Fruit fly (Drosophila melanogaster) whole organism, embryonic: ENCODE data around the gene CG4658.

Experiments used
- Atf3 ChIP-seq: fragments of 200-800 bp; sonication (Bioruptor generic); optimal IDR thresholded peaks from 3 replicates; lab custom pipeline; 2016; ENCODE audit warnings: missing biosample characterization, missing genetic modification characterization
- Atf6 ChIP-seq: fragments of 200-800 bp; sonication (Bioruptor generic); IDR thresholded peaks from 2 replicates; pipeline ENCODE4 v1.3.6; 2022; ENCODE audit warnings: missing biosample characterization, missing genetic modification characterization
- Bgb ChIP-seq: fragments of 200-800 bp; sonication (Bioruptor generic); IDR thresholded peaks from 2 replicates; pipeline ENCODE4 v1.3.6; 2022; ENCODE audit warnings: missing biosample characterization, missing genetic modification characterization; ENCODE audit not compliant: partially characterized antibody
- CG10959 ChIP-seq: fragments of 200-800 bp; sonication (Bioruptor generic); IDR thresholded peaks from 2 replicates; pipeline ENCODE4 v1.3.6; 2022; ENCODE audit warnings: missing biosample characterization, missing genetic modification characterization
- CG11504 ChIP-seq: fragments of 200-800 bp; sonication (Bioruptor generic); optimal IDR thresholded peaks from 3 replicates; lab custom pipeline; 2019; ENCODE audit warnings: missing biosample characterization, mild to moderate bottlenecking, missing genetic modification characterization, moderate library complexity
- CG12236 ChIP-seq: fragments of 200-800 bp; sonication (Bioruptor generic); optimal IDR thresholded peaks from 2 replicates; lab custom pipeline; 2016; ENCODE audit warnings: missing biosample characterization, missing genetic modification characterization
- CG12299 ChIP-seq: fragments of 200-800 bp; sonication (Bioruptor generic); optimal IDR thresholded peaks from 2 replicates; lab custom pipeline; 2018; ENCODE audit warnings: missing biosample characterization, mild to moderate bottlenecking, missing genetic modification characterization
- CG1529 ChIP-seq: fragments of 200-800 bp; sonication (Bioruptor generic); optimal IDR thresholded peaks from 3 replicates; lab custom pipeline; 2018; ENCODE audit warnings: missing biosample characterization, missing genetic modification characterization
- CG17385 ChIP-seq: fragments of 200-800 bp; sonication (Bioruptor generic); optimal IDR thresholded peaks from 3 replicates; lab custom pipeline; 2018; ENCODE audit warnings: missing biosample characterization, mild to moderate bottlenecking, missing genetic modification characterization
- CG1832 ChIP-seq: fragments of 200-800 bp; sonication (Bioruptor generic); optimal IDR thresholded peaks from 2 replicates; lab custom pipeline; 2017; ENCODE audit warnings: missing biosample characterization, mild to moderate bottlenecking, missing genetic modification characterization, inconsistent platforms
- CG2889 ChIP-seq: fragments of 200-800 bp; sonication (Bioruptor generic); IDR thresholded peaks from 3 replicates; pipeline ENCODE4 v1.3.6; 2022; ENCODE audit warnings: missing biosample characterization, missing genetic modification characterization
- CG3281 ChIP-seq: fragments of 200-800 bp; sonication (Bioruptor generic); optimal IDR thresholded peaks from 3 replicates; lab custom pipeline; 2017; ENCODE audit warnings: missing biosample characterization, mild to moderate bottlenecking, missing genetic modification characterization
- CG3995 ChIP-seq: fragments of 200-800 bp; sonication (Bioruptor generic); optimal IDR thresholded peaks from 3 replicates; lab custom pipeline; 2016; ENCODE audit warnings: missing biosample characterization, missing genetic modification characterization
- CG4360 ChIP-seq: fragments of 200-800 bp; sonication (Bioruptor generic); IDR thresholded peaks from 2 replicates; pipeline ENCODE4 v1.3.6; 2022; ENCODE audit warnings: missing biosample characterization, missing genetic modification characterization
- CG6813 ChIP-seq: fragments of 200-800 bp; sonication (Bioruptor generic); optimal IDR thresholded peaks from 2 replicates; lab custom pipeline; 2017; ENCODE audit warnings: missing biosample characterization, missing genetic modification characterization, mild to moderate bottlenecking, moderate library complexity, missing genetic modification reagents
- CG6854 ChIP-seq: fragments of 200-800 bp; sonication (Bioruptor generic); optimal IDR thresholded peaks from 3 replicates; lab custom pipeline; 2017; ENCODE audit warnings: missing biosample characterization, mild to moderate bottlenecking, missing genetic modification characterization
- CG7928 ChIP-seq: fragments of 200-800 bp; sonication (Bioruptor generic); optimal IDR thresholded peaks from 2 replicates; lab custom pipeline; 2017; ENCODE audit warnings: missing biosample characterization, mild to moderate bottlenecking, missing genetic modification characterization
- CG7987 ChIP-seq: fragments of 200-800 bp; sonication (Bioruptor generic); optimal IDR thresholded peaks from 2 replicates; lab custom pipeline; 2018; ENCODE audit warnings: missing biosample characterization, mild to moderate bottlenecking, missing genetic modification characterization, moderate library complexity
- CG8388 ChIP-seq: fragments of 200-800 bp; sonication (Bioruptor generic); optimal IDR thresholded peaks from 2 replicates; lab custom pipeline; 2019; ENCODE audit warnings: missing biosample characterization, mild to moderate bottlenecking, missing genetic modification characterization, moderate library complexity
- CG8924 ChIP-seq: fragments of 200-800 bp; optimal IDR thresholded peaks from 3 replicates; lab custom pipeline; 2019; ENCODE audit warnings: missing biosample characterization, mild to moderate bottlenecking, missing genetic modification characterization, moderate library complexity
- CG9932 ChIP-seq: fragments of 200-800 bp; sonication (Bioruptor generic); IDR thresholded peaks from 2 replicates; pipeline ENCODE4 v1.3.6; 2022; ENCODE audit warnings: missing biosample characterization, missing genetic modification characterization
- Dp ChIP-seq: fragments of 200-800 bp; sonication (Bioruptor generic); optimal IDR thresholded peaks from 2 replicates; lab custom pipeline; 2018; ENCODE audit warnings: missing biosample characterization, mild to moderate bottlenecking, missing genetic modification characterization, moderate library complexity
- Dref ChIP-seq: fragments of 200-800 bp; sonication (Bioruptor generic); IDR thresholded peaks from 2 replicates; pipeline ENCODE4 v1.3.6; 2022; ENCODE audit warnings: missing biosample characterization, missing genetic modification characterization
- ERR ChIP-seq: fragments of 200-800 bp; sonication (Bioruptor generic); optimal IDR thresholded peaks from 2 replicates; lab custom pipeline; 2016; ENCODE audit warnings: missing biosample characterization, missing genetic modification characterization
- Hmr ChIP-seq: fragments of 200-800 bp; sonication (Bioruptor generic); optimal IDR thresholded peaks from 3 replicates; lab custom pipeline; 2017; ENCODE audit warnings: mild to moderate bottlenecking, missing biosample characterization, missing genetic modification reagents, missing genetic modification characterization
- MESR4 ChIP-seq: fragments of 200-800 bp; sonication (Bioruptor generic); optimal IDR thresholded peaks from 2 replicates; lab custom pipeline; 2018; ENCODE audit warnings: missing biosample characterization, mild to moderate bottlenecking, missing genetic modification characterization, moderate library complexity
- Nf-YB ChIP-seq: fragments of 200-800 bp; sonication (Bioruptor generic); optimal IDR thresholded peaks from 3 replicates; lab custom pipeline; 2019; ENCODE audit warnings: missing biosample characterization, mild to moderate bottlenecking, missing genetic modification characterization, moderate library complexity
- Nf-YC ChIP-seq: fragments of 200-800 bp; optimal IDR thresholded peaks from 3 replicates; lab custom pipeline; 2019; ENCODE audit warnings: missing biosample characterization, mild to moderate bottlenecking, missing genetic modification characterization, moderate library complexity
- NfI ChIP-seq: fragments of 200-800 bp; sonication (Bioruptor generic); optimal IDR thresholded peaks from 3 replicates; lab custom pipeline; 2018; ENCODE audit warnings: missing biosample characterization, mild to moderate bottlenecking, missing genetic modification characterization, moderate library complexity
- Opbp ChIP-seq: fragments of 200-800 bp; sonication (Bioruptor generic); IDR thresholded peaks from 3 replicates; pipeline ENCODE4 v1.3.6; 2022; ENCODE audit warnings: missing biosample characterization, missing genetic modification characterization; ENCODE audit not compliant: partially characterized antibody
- Scr ChIP-seq: fragments of 200-800 bp; sonication (Bioruptor generic); IDR thresholded peaks from 2 replicates; pipeline ENCODE4 v1.3.6; 2022; ENCODE audit warnings: missing biosample characterization, missing genetic modification characterization; ENCODE audit not compliant: partially characterized antibody
- Sox100B ChIP-seq: fragments of 200-800 bp; sonication (Bioruptor generic); optimal IDR thresholded peaks from 3 replicates; lab custom pipeline; 2018; ENCODE audit warnings: missing biosample characterization, mild to moderate bottlenecking, missing genetic modification characterization
- Ssrp ChIP-seq: fragments of 200-800 bp; sonication (Bioruptor generic); optimal IDR thresholded peaks from 2 replicates; lab custom pipeline; 2018; ENCODE audit warnings: missing biosample characterization, mild to moderate bottlenecking, missing genetic modification characterization, moderate library complexity
- Tbp ChIP-seq: fragments of >200 bp; optimal IDR thresholded peaks from 2 replicates; lab custom pipeline; 2018; ENCODE audit warnings: missing biosample characterization, missing genetic modification characterization
- Vsx1 ChIP-seq: fragments of 200-800 bp; sonication (Bioruptor generic); optimal IDR thresholded peaks from 2 replicates; lab custom pipeline; 2017; ENCODE audit warnings: missing biosample characterization, mild to moderate bottlenecking, missing genetic modification characterization, missing genetic modification reagents
- bowl ChIP-seq: fragments of 200-800 bp; sonication (Bioruptor generic); IDR thresholded peaks from 2 replicates; pipeline ENCODE4 v1.3.6; 2022; ENCODE audit warnings: missing biosample characterization, missing genetic modification characterization
- cad ChIP-seq: fragments of >200 bp; optimal IDR thresholded peaks from 2 replicates; lab custom pipeline; 2017; ENCODE audit warnings: missing biosample characterization, missing genetic modification characterization
- gfzf ChIP-seq: fragments of 200-800 bp; sonication (Bioruptor generic); optimal IDR thresholded peaks from 2 replicates; lab custom pipeline; 2016; ENCODE audit warnings: missing biosample characterization, mild to moderate bottlenecking, missing genetic modification characterization, moderate library complexity
- ham ChIP-seq: fragments of 200-800 bp; sonication (Bioruptor generic); IDR thresholded peaks from 2 replicates; pipeline ENCODE4 v1.3.6; 2022; ENCODE audit warnings: missing biosample characterization, missing genetic modification characterization
- lmd ChIP-seq: fragments of 200-800 bp; sonication (Bioruptor generic); IDR thresholded peaks from 2 replicates; pipeline ENCODE4 v1.3.6; 2022; ENCODE audit warnings: missing biosample characterization, missing genetic modification characterization
- sd ChIP-seq: fragments of 200-800 bp; sonication (Bioruptor generic); optimal IDR thresholded peaks from 3 replicates; lab custom pipeline; 2018; ENCODE audit warnings: missing biosample characterization, mild to moderate bottlenecking, missing genetic modification characterization, moderate library complexity
- sens ChIP-seq: fragments of 200-800 bp; sonication (Bioruptor generic); peaks from one replicate; lab custom pipeline; 2016; ENCODE audit warnings: missing biosample characterization, missing genetic modification characterization
- seq ChIP-seq: fragments of 200-800 bp; sonication (Bioruptor generic); IDR thresholded peaks from 2 replicates; pipeline ENCODE4 v1.3.6; 2022; ENCODE audit warnings: missing biosample characterization, missing genetic modification characterization
- sisA ChIP-seq: fragments of 200-800 bp; sonication (Bioruptor generic); IDR thresholded peaks from 2 replicates; pipeline ENCODE4 v1.3.6; 2022; ENCODE audit warnings: missing biosample characterization, missing genetic modification characterization
- slou ChIP-seq: fragments of 200-800 bp; sonication (Bioruptor generic); optimal IDR thresholded peaks from 3 replicates; lab custom pipeline; 2016; ENCODE audit warnings: missing biosample characterization, missing genetic modification characterization
- sr ChIP-seq: fragments of 200-800 bp; sonication (Bioruptor generic); IDR thresholded peaks from 3 replicates; pipeline ENCODE4 v1.3.6; 2022; ENCODE audit warnings: missing biosample characterization, missing genetic modification characterization
- tup ChIP-seq: fragments of 200-800 bp; sonication (Bioruptor generic); optimal IDR thresholded peaks from 2 replicates; lab custom pipeline; 2016; ENCODE audit warnings: missing biosample characterization, mild to moderate bottlenecking, missing genetic modification characterization, moderate library complexity
- unpg ChIP-seq: fragments of 200-800 bp; sonication (Bioruptor generic); optimal IDR thresholded peaks from 3 replicates; lab custom pipeline; 2018; ENCODE audit warnings: missing biosample characterization, mild to moderate bottlenecking, missing genetic modification characterization, moderate library complexity
- vfl ChIP-seq: fragments of 200-800 bp; sonication (Bioruptor generic); optimal IDR thresholded peaks from 2 replicates; lab custom pipeline; 2016; ENCODE audit warnings: missing biosample characterization, missing genetic modification characterization
- zen2 ChIP-seq: fragments of 200-800 bp; sonication (Bioruptor generic); IDR thresholded peaks from 3 replicates; pipeline ENCODE4 v1.3.6; 2022; ENCODE audit warnings: missing biosample characterization, missing genetic modification characterization; ENCODE audit not compliant: partially characterized antibody

Gene CG4658

dm6 chr2L:9912570-9913260, 44.2 kb upstream of the CG4658 start, which contains the start of the genes Etl1 and Srp54 (continued):
- no peak for TF ChIP-seq Atf6 (GFP tag; lab: Robert Waterston, UW)
- TF ChIP-seq unpg (GFP tag; lab: Kevin White, UChicago) = no peak
- no peak for TF ChIP-seq seq
- no peak for TF ChIP-seq Tbp (GFP tag; lab: Kevin White, UChicago)
- TF ChIP-seq CG1529 = no peak
- no peak for TF ChIP-seq CG1832
- peak; percentile 4; the same call in 1 of the 3 replicates for TF ChIP-seq Opbp (GFP tag; lab: Robert Waterston, UW)
- no peak for TF ChIP-seq ERR (GFP tag; lab: Kevin White, UChicago)
- no peak for TF ChIP-seq Atf3
- TF ChIP-seq CG4360 (GFP tag; lab: Robert Waterston, UW) = no peak
- no peak for TF ChIP-seq slou (GFP tag; lab: Kevin White, UChicago)
- no peak for TF ChIP-seq Sox100B
- peak; percentile 20 for TF ChIP-seq sd (tag; lab: Kevin White, UChicago)
- TF ChIP-seq CG3281 (GFP tag; lab: Kevin White, UChicago) = no peak
- no peak for TF ChIP-seq CG12236 (GFP tag; lab: Kevin White, UChicago)
- no peak for TF ChIP-seq CG17385 (GFP tag; lab: Kevin White, UChicago)
- TF ChIP-seq vfl (GFP tag; lab: Kevin White, UChicago) = no peak
- no peak for TF ChIP-seq lmd (GFP tag; lab: Robert Waterston, UW)
- TF ChIP-seq Ssrp = no peak
- peak; percentile 10 for TF ChIP-seq CG8924
- TF ChIP-seq CG2889 = no peak
- peak; percentile 56 for TF ChIP-seq Dref (GFP tag; lab: Robert Waterston, UW)
- no peak for TF ChIP-seq Hmr (GFP tag; lab: Kevin White, UChicago)
- no peak for TF ChIP-seq CG6854 (GFP tag; lab: Kevin White, UChicago)
- no peak for TF ChIP-seq cad (GFP tag; lab: Kevin White, UChicago)
- TF ChIP-seq tup = no peak
- no peak for TF ChIP-seq sr
- peak; percentile 35 for TF ChIP-seq Scr (GFP tag; lab: Robert Waterston, UW)
- TF ChIP-seq NfI (GFP tag; lab: Kevin White, UChicago) = no peak
- TF ChIP-seq CG7928 (GFP tag; lab: Kevin White, UChicago) = no peak
- TF ChIP-seq Dp = peak; percentile 77
- no peak for TF ChIP-seq CG8388 (GFP tag; lab: Kevin White, UChicago)
- TF ChIP-seq sisA (GFP tag; lab: Robert Waterston, UW) = no peak
- TF ChIP-seq CG11504 (tag; lab: Kevin White, UChicago) = peak; percentile 11
- no peak for TF ChIP-seq Vsx1 (GFP tag; lab: Kevin White, UChicago)
- TF ChIP-seq CG7987 = no peak
- no peak for TF ChIP-seq Bgb (GFP tag; lab: Robert Waterston, UW)
- TF ChIP-seq CG12299 (tag; lab: Kevin White, UChicago) = no peak
- TF ChIP-seq MESR4 = peak; percentile 88
- peak; percentile 29; the same call in 1 of the 2 replicates for TF ChIP-seq CG9932 (GFP tag; lab: Robert Waterston, UW)
- no peak for TF ChIP-seq Nf-YB (GFP tag; lab: Kevin White, UChicago)
- peak; percentile 67 for TF ChIP-seq gfzf (GFP tag; lab: Kevin White, UChicago)
- no peak for TF ChIP-seq bowl
- TF ChIP-seq CG10959 (GFP tag; lab: Robert Waterston, UW) = no peak
- peak; percentile 35 for TF ChIP-seq Nf-YC (tag; lab: Kevin White, UChicago)
- peak; percentile 22 for TF ChIP-seq CG3995 (GFP tag; lab: Kevin White, UChicago)
- TF ChIP-seq ham (GFP tag; lab: Robert Waterston, UW) = no peak
- no peak for TF ChIP-seq CG6813 (GFP tag; lab: Kevin White, UChicago)
- TF ChIP-seq sens = peak; percentile 76
- TF ChIP-seq zen2 = no peak
